Fruit fly (Drosophila melanogaster) whole organism, embryonic: ENCODE results near the gene Ythdc1.
A peak's percentile ranks its signal among the peaks of the same experiment; 100 is the strongest.

ENCODE experiments used
- Bgb ChIP-seq: fragments of 200-800 bp; sonication (Bioruptor generic); IDR thresholded peaks from 2 replicates; pipeline ENCODE4 v1.3.6; 2022; ENCODE audit warnings: missing biosample characterization, missing genetic modification characterization; ENCODE audit not compliant: partially characterized antibody
- Bteb2 ChIP-seq: fragments of 200-800 bp; sonication (Bioruptor generic); optimal IDR thresholded peaks from 2 replicates; lab custom pipeline; 2016; ENCODE audit warnings: missing biosample characterization, missing genetic modification characterization
- CG10209 ChIP-seq: fragments of 200-800 bp; sonication (Bioruptor generic); optimal IDR thresholded peaks from 3 replicates; lab custom pipeline; 2017; ENCODE audit warnings: missing biosample characterization, mild to moderate bottlenecking, missing genetic modification characterization, missing genetic modification reagents
- CG10431 ChIP-seq: fragments of 200-800 bp; sonication (Bioruptor generic); optimal IDR thresholded peaks from 3 replicates; lab custom pipeline; 2018; ENCODE audit warnings: missing biosample characterization, mild to moderate bottlenecking, missing genetic modification characterization
- CG10959 ChIP-seq: fragments of 200-800 bp; sonication (Bioruptor generic); IDR thresholded peaks from 2 replicates; pipeline ENCODE4 v1.3.6; 2022; ENCODE audit warnings: missing biosample characterization, missing genetic modification characterization
- CG11085 ChIP-seq: fragments of 200-800 bp; sonication (Bioruptor generic); IDR thresholded peaks from 2 replicates; pipeline ENCODE4 v1.3.6; 2022; ENCODE audit warnings: missing biosample characterization, missing genetic modification characterization
- CG11247 ChIP-seq: fragments of 200-800 bp; sonication (Bioruptor generic); IDR thresholded peaks from 2 replicates; pipeline ENCODE4 v1.3.6; 2022; ENCODE audit warnings: missing biosample characterization, missing genetic modification characterization
- CG12155 ChIP-seq: fragments of 200-800 bp; sonication (Bioruptor generic); optimal IDR thresholded peaks from 3 replicates; lab custom pipeline; 2016; ENCODE audit warnings: missing biosample characterization, missing genetic modification characterization
- CG12299 ChIP-seq: fragments of 200-800 bp; sonication (Bioruptor generic); optimal IDR thresholded peaks from 2 replicates; lab custom pipeline; 2018; ENCODE audit warnings: missing biosample characterization, mild to moderate bottlenecking, missing genetic modification characterization
- CG13287 ChIP-seq: fragments of 200-800 bp; sonication (Bioruptor generic); IDR thresholded peaks from 2 replicates; pipeline ENCODE4 v1.3.6; 2022; ENCODE audit warnings: missing biosample characterization, missing genetic modification characterization; ENCODE audit not compliant: partially characterized antibody
- CG13296 ChIP-seq: fragments of 200-800 bp; sonication (Bioruptor generic); optimal IDR thresholded peaks from 3 replicates; lab custom pipeline; 2018; ENCODE audit warnings: missing biosample characterization, mild to moderate bottlenecking, missing genetic modification characterization
- CG15479 ChIP-seq: fragments of 200-800 bp; sonication (Bioruptor generic); optimal IDR thresholded peaks from 3 replicates; lab custom pipeline; 2019; ENCODE audit warnings: missing biosample characterization, mild to moderate bottlenecking, missing genetic modification characterization, moderate library complexity
- CG1603 ChIP-seq: fragments of 200-800 bp; sonication (Bioruptor generic); optimal IDR thresholded peaks from 2 replicates; lab custom pipeline; 2019; ENCODE audit warnings: missing biosample characterization, mild to moderate bottlenecking, missing genetic modification characterization, moderate library complexity
- CG16779 ChIP-seq: fragments of 200-800 bp; sonication (Bioruptor generic); IDR thresholded peaks from 2 replicates; pipeline ENCODE4 v1.3.6; 2022; ENCODE audit warnings: missing biosample characterization, missing genetic modification characterization
- CG17802 ChIP-seq: fragments of 200-800 bp; sonication (Bioruptor generic); optimal IDR thresholded peaks from 2 replicates; lab custom pipeline; 2018; ENCODE audit warnings: missing biosample characterization, mild to moderate bottlenecking, missing genetic modification characterization, moderate library complexity
- CG18764 ChIP-seq: fragments of 200-800 bp; sonication (Bioruptor generic); optimal IDR thresholded peaks from 3 replicates; lab custom pipeline; 2016; ENCODE audit warnings: missing biosample characterization, missing genetic modification characterization
- CG2116 ChIP-seq: fragments of 200-800 bp; sonication (Bioruptor generic); optimal IDR thresholded peaks from 3 replicates; lab custom pipeline; 2018; ENCODE audit warnings: missing biosample characterization, mild to moderate bottlenecking, missing genetic modification characterization
- CG31441 ChIP-seq: fragments of 200-800 bp; sonication (Bioruptor generic); IDR thresholded peaks from 2 replicates; pipeline ENCODE4 v1.3.6; 2022; ENCODE audit warnings: missing biosample characterization, missing genetic modification characterization
- CG32767 ChIP-seq: fragments of 200-800 bp; sonication (Bioruptor generic); IDR thresholded peaks from 2 replicates; pipeline ENCODE4 v1.3.6; 2022; ENCODE audit warnings: missing biosample characterization, missing genetic modification characterization
- CG3838 ChIP-seq: fragments of 200-800 bp; sonication (Bioruptor generic); optimal IDR thresholded peaks from 3 replicates; lab custom pipeline; 2016; ENCODE audit warnings: missing biosample characterization, missing genetic modification characterization
- CG42726 ChIP-seq: fragments of 200-800 bp; sonication (Bioruptor generic); IDR thresholded peaks from 2 replicates; pipeline ENCODE4 v1.3.6; 2022; ENCODE audit warnings: missing biosample characterization, missing genetic modification characterization; ENCODE audit not compliant: partially characterized antibody
- CG5953 ChIP-seq: fragments of 200-800 bp; sonication (Bioruptor generic); IDR thresholded peaks from 2 replicates; pipeline ENCODE4 v1.3.6; 2022; ENCODE audit warnings: missing biosample characterization, missing genetic modification characterization
- CG7372 ChIP-seq: fragments of 200-800 bp; sonication (Bioruptor generic); IDR thresholded peaks from 2 replicates; pipeline ENCODE4 v1.3.6; 2022; ENCODE audit warnings: missing biosample characterization, missing genetic modification characterization
- CG8281 ChIP-seq: fragments of 200-800 bp; sonication (Bioruptor generic); optimal IDR thresholded peaks from 2 replicates; lab custom pipeline; 2018; ENCODE audit warnings: missing biosample characterization, mild to moderate bottlenecking, missing genetic modification characterization, moderate library complexity
- CG8359 ChIP-seq: fragments of 200-800 bp; sonication (Bioruptor generic); optimal IDR thresholded peaks from 2 replicates; lab custom pipeline; 2017; ENCODE audit warnings: missing biosample characterization, mild to moderate bottlenecking, missing genetic modification characterization, borderline replicate concordance
- Dll ChIP-seq: fragments of 200-800 bp; sonication (Bioruptor generic); IDR thresholded peaks from 4 replicates; pipeline ENCODE4 v1.3.6; 2022; ENCODE audit warnings: missing biosample characterization, missing genetic modification characterization; ENCODE audit not compliant: partially characterized antibody
- Ets97D ChIP-seq: fragments of 200-800 bp; sonication (Bioruptor generic); optimal IDR thresholded peaks from 3 replicates; lab custom pipeline; 2016; ENCODE audit warnings: missing biosample characterization, missing genetic modification characterization
- Gug ChIP-seq: fragments of 200-800 bp; sonication (Bioruptor generic); IDR thresholded peaks from 4 replicates; pipeline ENCODE4 v1.3.6; 2022; ENCODE audit warnings: missing biosample characterization, missing genetic modification characterization
- HLH3B ChIP-seq: fragments of 200-800 bp; sonication (Bioruptor generic); IDR thresholded peaks from 2 replicates; pipeline ENCODE4 v1.3.6; 2022; ENCODE audit warnings: missing biosample characterization, missing genetic modification characterization
- Hsf ChIP-seq: fragments of 200-800 bp; sonication (Bioruptor generic); optimal IDR thresholded peaks from 3 replicates; lab custom pipeline; 2016; ENCODE audit warnings: missing biosample characterization, missing genetic modification characterization
- Neu2 ChIP-seq: fragments of 200-800 bp; sonication (Bioruptor generic); optimal IDR thresholded peaks from 3 replicates; lab custom pipeline; 2016; ENCODE audit warnings: missing biosample characterization, missing genetic modification characterization, borderline replicate concordance
- Pdp1 ChIP-seq, 2 experiments: fragments of 200-800 bp; sonication (Bioruptor generic); optimal IDR thresholded peaks; 3 replicates each; lab custom pipeline; 2016; ENCODE audit warnings: missing biosample characterization in 2 of 2, missing genetic modification characterization in 2 of 2, mild to moderate bottlenecking in 1 of 2, moderate library complexity in 1 of 2
- abd-A ChIP-seq: fragments of 200-800 bp; sonication (Bioruptor generic); optimal IDR thresholded peaks from 3 replicates; lab custom pipeline; 2019; ENCODE audit warnings: missing biosample characterization, mild to moderate bottlenecking, missing genetic modification characterization, moderate library complexity
- al ChIP-seq: fragments of 200-800 bp; sonication (Bioruptor generic); IDR thresholded peaks from 2 replicates; pipeline ENCODE4 v1.3.6; 2022; ENCODE audit warnings: missing biosample characterization, missing genetic modification characterization
- amos ChIP-seq: fragments of 200-800 bp; sonication (Bioruptor generic); IDR thresholded peaks from 2 replicates; pipeline ENCODE4 v1.3.6; 2022; ENCODE audit warnings: missing biosample characterization, missing genetic modification characterization; ENCODE audit not compliant: partially characterized antibody
- ash1 ChIP-seq: fragments of 200-800 bp; sonication (Bioruptor generic); optimal IDR thresholded peaks from 2 replicates; lab custom pipeline; 2018; ENCODE audit warnings: missing biosample characterization, mild to moderate bottlenecking, missing genetic modification characterization
- bab2 ChIP-seq: fragments of 200-800 bp; sonication (Bioruptor generic); optimal IDR thresholded peaks from 2 replicates; lab custom pipeline; 2016; ENCODE audit warnings: missing biosample characterization, missing genetic modification characterization
- corto ChIP-seq: fragments of 200-800 bp; sonication (Bioruptor generic); optimal IDR thresholded peaks from 2 replicates; lab custom pipeline; 2016; ENCODE audit warnings: missing biosample characterization, mild to moderate bottlenecking, missing genetic modification characterization, moderate library complexity
- danr ChIP-seq: fragments of 200-800 bp; sonication (Bioruptor generic); IDR thresholded peaks from 2 replicates; pipeline ENCODE4 v1.3.6; 2022; ENCODE audit warnings: missing biosample characterization, missing genetic modification characterization
- dati ChIP-seq: fragments of 200-800 bp; sonication (Bioruptor generic); IDR thresholded peaks from 2 replicates; pipeline ENCODE4 v1.3.6; 2022; ENCODE audit warnings: missing biosample characterization, missing genetic modification characterization
- hbn ChIP-seq: fragments of 200-800 bp; sonication (Bioruptor generic); IDR thresholded peaks from 2 replicates; pipeline ENCODE4 v1.3.6; 2022; ENCODE audit warnings: missing biosample characterization, missing genetic modification characterization; ENCODE audit not compliant: partially characterized antibody
- ind ChIP-seq: fragments of 200-800 bp; sonication (Bioruptor generic); optimal IDR thresholded peaks from 3 replicates; lab custom pipeline; 2016; ENCODE audit warnings: missing biosample characterization, missing genetic modification characterization
- jing ChIP-seq: fragments of 200-800 bp; sonication (Bioruptor generic); optimal IDR thresholded peaks from 2 replicates; lab custom pipeline; 2018; ENCODE audit warnings: missing biosample characterization, mild to moderate bottlenecking, missing genetic modification characterization
- knrl ChIP-seq: fragments of 200-800 bp; sonication (Bioruptor generic); IDR thresholded peaks from 3 replicates; pipeline ENCODE4 v1.3.6; 2022; ENCODE audit warnings: missing biosample characterization, missing genetic modification characterization; ENCODE audit not compliant: partially characterized antibody
- lola ChIP-seq, 3 experiments: fragments of >200 bp in 2 of 3; fragments of 200-800 bp in 1 of 3; sonication (Bioruptor generic) in 1 of 3; optimal IDR thresholded peaks; 2 replicates each; lab custom pipeline; 2017 to 2019; ENCODE audit warnings: missing biosample characterization in 3 of 3, missing genetic modification characterization in 3 of 3, mild to moderate bottlenecking in 1 of 3, moderate library complexity in 1 of 3
- pita ChIP-seq: fragments of 200-800 bp; sonication (Bioruptor generic); optimal IDR thresholded peaks from 2 replicates; lab custom pipeline; 2017; ENCODE audit warnings: missing biosample characterization, mild to moderate bottlenecking, missing genetic modification characterization
- slou ChIP-seq: fragments of 200-800 bp; sonication (Bioruptor generic); optimal IDR thresholded peaks from 3 replicates; lab custom pipeline; 2016; ENCODE audit warnings: missing biosample characterization, missing genetic modification characterization
- sna ChIP-seq: fragments of 200-800 bp; sonication (Bioruptor generic); IDR thresholded peaks from 2 replicates; pipeline ENCODE4 v1.3.6; 2022; ENCODE audit warnings: missing biosample characterization, missing genetic modification characterization; ENCODE audit not compliant: partially characterized antibody
- stc ChIP-seq: fragments of 200-800 bp; sonication (Bioruptor generic); IDR thresholded peaks from 2 replicates; pipeline ENCODE4 v1.3.6; 2022; ENCODE audit warnings: missing biosample characterization, missing genetic modification characterization
- tll ChIP-seq, 2 experiments: fragments of 200-800 bp in 1 of 2; fragments of >200 bp in 1 of 2; sonication (Bioruptor generic) in 1 of 2; optimal IDR thresholded peaks; 2 replicates each; lab custom pipeline; 2017 to 2019; ENCODE audit warnings: missing biosample characterization in 2 of 2, missing genetic modification characterization in 2 of 2, mild to moderate bottlenecking in 1 of 2, moderate library complexity in 1 of 2

Gene Ythdc1

dm6 chr3L:3376551-3376950, 2.6 kb upstream of the Ythdc1 start, which contains the start of gene CG12012 (continued):
- no peak for TF ChIP-seq CG12299
- no peak for TF ChIP-seq CG18764 (GFP tag; lab: Kevin White, UChicago)
- TF ChIP-seq Bgb: peak; percentile 57
- no peak for TF ChIP-seq Pdp1 (GFP tag; optimal IDR thresholded peaks at IDR 0.05; lab: Kevin White, UChicago)
- no peak for TF ChIP-seq ash1 (GFP tag; lab: Kevin White, UChicago)
- no peak for TF ChIP-seq Gug (GFP tag; lab: Robert Waterston, UW)
- no peak for TF ChIP-seq CG1603 (tag; lab: Kevin White, UChicago)
- peak; percentile 68 for TF ChIP-seq CG13287 (GFP tag; lab: Robert Waterston, UW)
- TF ChIP-seq stc: no peak
- TF ChIP-seq knrl (GFP tag; lab: Robert Waterston, UW): 0 out of 3 replicates have a peak, but pooled peaks have one; percentile 17
- no peak for TF ChIP-seq Ets97D (GFP tag; lab: Kevin White, UChicago)
- no peak for TF ChIP-seq CG10431 (GFP tag; lab: Kevin White, UChicago)
- TF ChIP-seq CG13296 (GFP tag; lab: Kevin White, UChicago): no peak
- no peak for TF ChIP-seq corto
- no peak for TF ChIP-seq jing (GFP tag; lab: Kevin White, UChicago)
- no peak for TF ChIP-seq CG17802
- peak; percentile 41 for TF ChIP-seq CG2116 (GFP tag; lab: Kevin White, UChicago)
- TF ChIP-seq CG8281 (tag; lab: Kevin White, UChicago): no peak
- TF ChIP-seq CG32767 (GFP tag; lab: Robert Waterston, UW): no peak
- no peak for TF ChIP-seq ind (GFP tag; lab: Kevin White, UChicago)
- no peak for TF ChIP-seq CG42726
- TF ChIP-seq Hsf (GFP tag; lab: Kevin White, UChicago): no peak
- TF ChIP-seq pita (GFP tag; lab: Kevin White, UChicago): no peak
- TF ChIP-seq CG11247 (GFP tag; lab: Robert Waterston, UW): no peak
- no peak for TF ChIP-seq CG15479 (GFP tag; lab: Kevin White, UChicago)
- peak; percentile 39; the same call in 1 of the 2 replicates for TF ChIP-seq hbn (GFP tag; lab: Robert Waterston, UW)
- TF ChIP-seq CG31441 (GFP tag; lab: Robert Waterston, UW): no peak
- no peak for TF ChIP-seq CG11085 (GFP tag; lab: Robert Waterston, UW)
- TF ChIP-seq CG7372 (GFP tag; lab: Robert Waterston, UW): no peak
- no peak for TF ChIP-seq danr (GFP tag; lab: Robert Waterston, UW)
- no peak for TF ChIP-seq CG10959 (GFP tag; lab: Robert Waterston, UW)
- TF ChIP-seq al: no peak
- TF ChIP-seq Dll: peak; percentile 65; the same call in 3 of the 4 replicates
- peak; percentile 47 for TF ChIP-seq Neu2
- TF ChIP-seq CG12155 (GFP tag; lab: Kevin White, UChicago): no peak
- TF ChIP-seq lola (GFP tag; optimal IDR thresholded peaks at IDR 0.05; lab: Kevin White, UChicago): no peak
- TF ChIP-seq dati (GFP tag; lab: Robert Waterston, UW): no peak
- no peak for TF ChIP-seq slou (GFP tag; lab: Kevin White, UChicago)
- no peak for TF ChIP-seq abd-A (tag; lab: Kevin White, UChicago)
- no peak for TF ChIP-seq CG10209 (GFP tag; lab: Kevin White, UChicago)
- TF ChIP-seq CG5953 (GFP tag; lab: Robert Waterston, UW): no peak
- TF ChIP-seq sna (GFP tag; lab: Robert Waterston, UW): peak; percentile 62; the same call in 1 of the 2 replicates
- TF ChIP-seq CG8359: no peak
- TF ChIP-seq tll (GFP tag; optimal IDR thresholded peaks at IDR 0.05; lab: Kevin White, UChicago): no peak
- no peak for TF ChIP-seq Bteb2 (GFP tag; lab: Kevin White, UChicago)
- no peak for TF ChIP-seq bab2 (GFP tag; lab: Kevin White, UChicago)
- TF ChIP-seq HLH3B (GFP tag; lab: Robert Waterston, UW): no peak
- peak; percentile 50; the same call in 1 of the 2 replicates for TF ChIP-seq amos (GFP tag; lab: Robert Waterston, UW)
- TF ChIP-seq CG16779 (GFP tag; lab: Robert Waterston, UW): no peak
- TF ChIP-seq CG3838 (GFP tag; lab: Kevin White, UChicago): no peak
